Worm (Caenorhabditis elegans) whole organism, L4 larva: ENCODE data around the gene idpp-5.

Source experiments
- D1046.2 ChIP-seq: fragments of 200-800 bp; sonication (Bioruptor generic); IDR thresholded peaks from 2 replicates; pipeline ENCODE4 v1.3.6; 2022; ENCODE audit warnings: missing genetic modification characterization, missing compliant biosample characterization
- F26F4.8 ChIP-seq: fragments of 200-800 bp; sonication (Bioruptor generic); conservative IDR thresholded peaks from 2 replicates; pipeline ENCODE4 v1.3.6; 2022; ENCODE audit warnings: missing genetic modification characterization, missing compliant biosample characterization
- F44E2.7 ChIP-seq: fragments of 200-800 bp; sonication (Bioruptor generic); IDR thresholded peaks from 2 replicates; pipeline ENCODE4 v2.1.2; 2022; ENCODE audit warnings: missing genetic modification characterization, missing compliant biosample characterization
- Y105C5A.15 ChIP-seq: fragments of 200-800 bp; sonication (Bioruptor generic); IDR thresholded peaks from 2 replicates; pipeline ENCODE4 v1.3.6; 2022; ENCODE audit warnings: missing genetic modification characterization, missing compliant biosample characterization
- Y75B8A.6 ChIP-seq: fragments of 200-800 bp; sonication (Bioruptor generic); IDR thresholded peaks from 2 replicates; pipeline ENCODE4 v1.3.6; 2022; ENCODE audit warnings: missing genetic modification reagents, missing genetic modification characterization, missing compliant biosample characterization
- ZK337.2 ChIP-seq: fragments of 200-800 bp; sonication (Bioruptor generic); IDR thresholded peaks from 2 replicates; pipeline ENCODE4 v1.3.6; 2022; ENCODE audit warnings: missing genetic modification reagents, missing genetic modification characterization, missing compliant biosample characterization
- aha-1 ChIP-seq: fragments of 150-350 bp; peaks from one replicate; lab custom pipeline; 2014; ENCODE audit warnings: missing biosample characterization, missing genetic modification characterization
- aly-2 ChIP-seq: sonication (generic microtip); optimal IDR thresholded peaks from 2 replicates; lab custom pipeline; 2018; ENCODE audit warnings: missing biosample characterization, missing genetic modification characterization
- arid-1 ChIP-seq: fragments of 200-800 bp; sonication (Bioruptor generic); conservative IDR thresholded peaks from 2 replicates; pipeline ENCODE4 v1.3.6; 2022; ENCODE audit warnings: missing genetic modification reagents, missing genetic modification characterization, missing compliant biosample characterization
- ceh-44 ChIP-seq: fragments of 200-800 bp; sonication (Bioruptor generic); IDR thresholded peaks from 2 replicates; pipeline ENCODE4 v1.3.6; 2022; ENCODE audit warnings: missing genetic modification reagents, missing genetic modification characterization, missing compliant biosample characterization
- ceh-62 ChIP-seq: sonication (generic microtip); optimal IDR thresholded peaks from 2 replicates; lab custom pipeline; 2017; ENCODE audit warnings: missing biosample characterization, missing genetic modification characterization
- ctbp-1 ChIP-seq: fragments of 200-800 bp; sonication (Bioruptor generic); IDR thresholded peaks from 2 replicates; pipeline ENCODE4 v1.3.6; 2022; ENCODE audit warnings: missing genetic modification reagents, missing genetic modification characterization, missing compliant biosample characterization
- daf-12 ChIP-seq: fragments of 150-350 bp; optimal IDR thresholded peaks from 2 replicates; lab custom pipeline; 2014; ENCODE audit warnings: missing biosample characterization, missing genetic modification reagents, missing genetic modification characterization
- dmd-6 ChIP-seq: fragments of 200-800 bp; sonication (Bioruptor generic); IDR thresholded peaks from 2 replicates; pipeline ENCODE4 v1.3.6; 2022; ENCODE audit warnings: missing genetic modification reagents, missing genetic modification characterization, missing compliant biosample characterization
- dve-1 ChIP-seq: sonication (generic microtip); optimal IDR thresholded peaks from 2 replicates; lab custom pipeline; 2017; ENCODE audit warnings: antibody characterized with exemption, mild to moderate bottlenecking, missing genetic modification characterization, missing compliant biosample characterization; ENCODE audit not compliant: insufficient read depth
- egl-43 ChIP-seq: fragments of 200-800 bp; sonication (Bioruptor generic); IDR thresholded peaks from 2 replicates; pipeline ENCODE4 v1.3.6; 2022; ENCODE audit warnings: missing genetic modification reagents, missing genetic modification characterization, missing compliant biosample characterization
- fkh-10 ChIP-seq: fragments of 150-350 bp; optimal IDR thresholded peaks from 2 replicates; lab custom pipeline; 2014; ENCODE audit warnings: missing biosample characterization, missing genetic modification reagents, missing genetic modification characterization
- gei-8 ChIP-seq: fragments of 200-800 bp; sonication (Bioruptor generic); optimal IDR thresholded peaks from 2 replicates; lab custom pipeline; 2018; ENCODE audit warnings: mild to moderate bottlenecking, missing genetic modification characterization, missing compliant biosample characterization
- hmg-1.1 ChIP-seq: fragments of 200-800 bp; sonication (Bioruptor generic); IDR thresholded peaks from 2 replicates; pipeline ENCODE4 v1.3.6; 2022; ENCODE audit warnings: missing genetic modification reagents, missing genetic modification characterization, missing compliant biosample characterization
- lim-7 ChIP-seq: fragments of 200-800 bp; sonication (Bioruptor generic); IDR thresholded peaks from 2 replicates; pipeline ENCODE4 v1.3.6; 2022; ENCODE audit warnings: missing genetic modification characterization, missing compliant biosample characterization
- lin-1 ChIP-seq: fragments of 200-800 bp; sonication (Bioruptor generic); IDR thresholded peaks from 2 replicates; pipeline ENCODE4 v1.3.6; 2022; ENCODE audit warnings: missing genetic modification reagents, missing genetic modification characterization, missing compliant biosample characterization
- lin-13 ChIP-seq: fragments of 150-350 bp; optimal IDR thresholded peaks from 2 replicates; lab custom pipeline; 2014; ENCODE audit warnings: missing biosample characterization, missing genetic modification reagents, missing genetic modification characterization
- lsy-2 ChIP-seq, 2 experiments: fragments of 150-350 bp in 1 of 2; sonication (generic microtip) in 1 of 2; optimal IDR thresholded peaks; 2 replicates each; lab custom pipeline; 2014 to 2017; ENCODE audit warnings: missing biosample characterization in 2 of 2, missing genetic modification characterization in 2 of 2
- mdl-1 ChIP-seq, 2 experiments: fragments of 150-350 bp in 1 of 2; sonication (generic microtip) in 1 of 2; optimal IDR thresholded peaks; 2 replicates each; lab custom pipeline; 2014 to 2017; ENCODE audit warnings: missing biosample characterization in 2 of 2, missing genetic modification characterization in 2 of 2
- mdt-29 ChIP-seq: fragments of 200-800 bp; sonication (Bioruptor generic); IDR thresholded peaks from 2 replicates; pipeline ENCODE4 v1.3.6; 2022; ENCODE audit warnings: missing genetic modification reagents, missing genetic modification characterization, missing compliant biosample characterization
- mep-1 ChIP-seq: fragments of 150-350 bp; sonication (generic microtip); optimal IDR thresholded peaks from 3 replicates; lab custom pipeline; 2014; ENCODE audit warnings: missing biosample characterization, missing genetic modification characterization
- mxl-2 ChIP-seq: fragments of 200-800 bp; sonication (Bioruptor generic); conservative IDR thresholded peaks from 2 replicates; pipeline ENCODE4 v1.3.6; 2022; ENCODE audit warnings: missing genetic modification reagents, missing genetic modification characterization, missing compliant biosample characterization
- nhr-111 ChIP-seq: fragments of 200-800 bp; sonication (Bioruptor generic); optimal IDR thresholded peaks from 2 replicates; lab custom pipeline; 2018; ENCODE audit warnings: mild to moderate bottlenecking, missing genetic modification characterization, missing compliant biosample characterization
- nhr-28 ChIP-seq: fragments of 150-350 bp; optimal IDR thresholded peaks from 2 replicates; lab custom pipeline; 2014; ENCODE audit warnings: missing biosample characterization, missing genetic modification characterization
- nhr-41 ChIP-seq: fragments of 200-800 bp; sonication (Bioruptor generic); IDR thresholded peaks from 2 replicates; pipeline ENCODE4 v1.3.6; 2022; ENCODE audit warnings: missing genetic modification reagents, missing genetic modification characterization, missing compliant biosample characterization
- nhr-6 ChIP-seq: fragments of 150-350 bp; optimal IDR thresholded peaks from 2 replicates; lab custom pipeline; 2014; ENCODE audit warnings: missing biosample characterization, missing genetic modification characterization
- nhr-76 ChIP-seq: fragments of 150-350 bp; optimal IDR thresholded peaks from 2 replicates; lab custom pipeline; 2014; ENCODE audit warnings: missing biosample characterization, missing genetic modification characterization
- pha-4 ChIP-seq, 2 experiments: fragments of 150-350 bp in 1 of 2; fragments of 200-800 bp in 1 of 2; sonication (Bioruptor generic) in 1 of 2; IDR thresholded peaks in 1 of 2; optimal IDR thresholded peaks in 1 of 2; 2 replicates each; pipeline versions ENCODE4 v1.3.6 to Lab custom; 2014 to 2022; ENCODE audit warnings: missing genetic modification characterization in 2 of 2, missing genetic modification reagents in 2 of 2, missing biosample characterization in 1 of 2, missing compliant biosample characterization in 1 of 2
- rbr-2 ChIP-seq: sonication (generic microtip); optimal IDR thresholded peaks from 2 replicates; lab custom pipeline; 2016; ENCODE audit warnings: missing genotype, missing genetic modification characterization, missing compliant biosample characterization
- set-16 ChIP-seq: fragments of 200-800 bp; sonication (Bioruptor generic); IDR thresholded peaks from 2 replicates; pipeline ENCODE4 v1.3.6; 2022; ENCODE audit warnings: missing genetic modification reagents, missing genetic modification characterization, missing compliant biosample characterization
- snpc-1.2 ChIP-seq: fragments of 200-800 bp; sonication (Bioruptor generic); IDR thresholded peaks from 2 replicates; pipeline ENCODE4 v1.3.6; 2022; ENCODE audit warnings: missing genetic modification reagents, missing genetic modification characterization, missing compliant biosample characterization
- snpc-4 ChIP-seq: fragments of 150-350 bp; optimal IDR thresholded peaks from 2 replicates; lab custom pipeline; 2014; ENCODE audit warnings: missing biosample characterization, missing genetic modification characterization
- spr-1 ChIP-seq: sonication (generic microtip); optimal IDR thresholded peaks from 2 replicates; lab custom pipeline; 2016; ENCODE audit warnings: mild to moderate bottlenecking, missing genetic modification characterization, missing compliant biosample characterization
- tag-97 ChIP-seq: fragments of 200-800 bp; sonication (Bioruptor generic); IDR thresholded peaks from 2 replicates; pipeline ENCODE4 v1.3.6; 2022; ENCODE audit warnings: missing genetic modification characterization, missing compliant biosample characterization
- unc-62 ChIP-seq, 3 experiments: fragments of 150-350 bp in 1 of 3; sonication (generic microtip); optimal IDR thresholded peaks in 2 of 3; peaks in 1 of 3; 1 replicate in 1 of 3; 2 replicates in 2 of 3; lab custom pipeline; 2014 to 2017; ENCODE audit warnings: missing biosample characterization in 3 of 3, missing genetic modification characterization in 3 of 3, missing genetic modification reagents in 3 of 3, missing genotype in 1 of 3
- vab-7 ChIP-seq: fragments of 200-800 bp; sonication (Bioruptor generic); IDR thresholded peaks from 2 replicates; pipeline ENCODE4 v1.3.6; 2022; ENCODE audit warnings: missing genetic modification reagents, missing genetic modification characterization, missing compliant biosample characterization
- zfp-3 ChIP-seq: fragments of 200-800 bp; sonication (Bioruptor generic); conservative IDR thresholded peaks from 2 replicates; pipeline ENCODE4 v1.3.6; 2022; ENCODE audit warnings: missing genetic modification reagents, missing genetic modification characterization, missing compliant biosample characterization
- zip-11 ChIP-seq: fragments of 200-800 bp; sonication (Bioruptor generic); IDR thresholded peaks from 2 replicates; pipeline ENCODE4 v1.3.6; 2022; ENCODE audit warnings: missing genetic modification characterization, missing compliant biosample characterization
- zip-2 ChIP-seq: fragments of 150-350 bp; optimal IDR thresholded peaks from 2 replicates; lab custom pipeline; 2014; ENCODE audit warnings: missing biosample characterization, missing genetic modification characterization
- ztf-7 ChIP-seq: fragments of 150-350 bp; optimal IDR thresholded peaks from 2 replicates; lab custom pipeline; 2014; ENCODE audit warnings: missing biosample characterization, missing genetic modification characterization

The idpp-5 gene

ce11 chrX:3814827-3815226 lies 22.2 kb upstream of the idpp-5 start (continued):
- no peak for TF ChIP-seq F44E2.7 (GFP tag; lab: Robert Waterston, UW)
- no peak for TF ChIP-seq set-16 (GFP tag; lab: Robert Waterston, UW)
- no peak for TF ChIP-seq tag-97
- TF ChIP-seq Y105C5A.15 (GFP tag; lab: Robert Waterston, UW) = no peak
- no peak for TF ChIP-seq unc-62 (GFP tag; optimal IDR thresholded peaks at IDR 0.05 in 1 of 2; lab: Kevin White, UChicago)
- TF ChIP-seq unc-62 (tag; optimal IDR thresholded peaks at IDR 0.05; lab: Kevin White, UChicago) = no peak
- no peak for TF ChIP-seq nhr-76 (tag; lab: Kevin White, UChicago)
- no peak for TF ChIP-seq aha-1 (tag; lab: Kevin White, UChicago)
- TF ChIP-seq ztf-7 (tag; lab: Kevin White, UChicago) = no peak
- TF ChIP-seq fkh-10 = no peak
- TF ChIP-seq nhr-28 (tag; lab: Kevin White, UChicago) = peak; percentile 30
- no peak for TF ChIP-seq daf-12 (tag; lab: Kevin White, UChicago)
- TF ChIP-seq nhr-111 (GFP tag; lab: Kevin White, UChicago) = no peak
- TF ChIP-seq snpc-4 (tag; lab: Kevin White, UChicago) = no peak
- no peak for TF ChIP-seq zip-11
- TF ChIP-seq arid-1 (GFP tag; lab: Robert Waterston, UW) = no peak
- TF ChIP-seq dve-1 (tag; lab: Kevin White, UChicago) = peak; percentile 34
- TF ChIP-seq, all 104 proteins: peak for 7

ce11 chrX:3807166-3807565 lies 14.6 kb upstream of the idpp-5 start, which contains the start of gene F35A5.1:
Gene F35A5.1 (plus strand): TSS chrX:3807466.
- TF ChIP-seq spr-1 (no peak), lin-13 (GFP tag; lab: Kevin White, UChicago) (no peak), gei-8 (no peak), mdt-29 (GFP tag; lab: Robert Waterston, UW) (no peak), mep-1 (tag; lab: Kevin White, UChicago) (no peak), F26F4.8 (GFP tag; lab: Robert Waterston, UW) (no peak), aly-2 (tag; lab: Kevin White, UChicago) (no peak), pha-4 (GFP tag; IDR thresholded peaks at IDR 0.05; lab: Robert Waterston, UW) (no peak), pha-4 (tag; optimal IDR thresholded peaks at IDR 0.05; lab: Kevin White, UChicago) (no peak), set-16 (GFP tag; lab: Robert Waterston, UW) (no peak), vab-7 (GFP tag; lab: Robert Waterston, UW) (no peak), zip-2 (no peak), nhr-6 (tag; lab: Kevin White, UChicago) (no peak), fkh-10 (no peak), nhr-41 (GFP tag; lab: Robert Waterston, UW) (no peak), mxl-2 (GFP tag; lab: Robert Waterston, UW) (no peak), Y75B8A.6 (GFP tag; lab: Robert Waterston, UW) (no peak)
- TF ChIP-seq, all 104 proteins: peak for 0

ce11 chrX:3804837-3805236 lies 12.2 kb upstream of the idpp-5 start, which contains the start of gene F35A5.2:
Gene F35A5.2 (plus strand): TSS chrX:3805137.
- no peak for TF ChIP-seq spr-1
- TF ChIP-seq dmd-6 (GFP tag; lab: Robert Waterston, UW) = no peak
- TF ChIP-seq unc-62 (GFP tag; optimal IDR thresholded peaks at IDR 0.05 in 1 of 2; lab: Kevin White, UChicago) = peak in 1 of 2 experiments; percentile 56
- TF ChIP-seq unc-62 (tag; optimal IDR thresholded peaks at IDR 0.05; lab: Kevin White, UChicago) = no peak
- no peak for TF ChIP-seq D1046.2
- TF ChIP-seq arid-1 (GFP tag; lab: Robert Waterston, UW) = no peak
- TF ChIP-seq, all 104 proteins: peak for 1

ce11 chrX:3803314-3803713 lies 10.7 kb upstream of the idpp-5 start, which contains the start of gene F35A5.8:
Gene F35A5.8 (minus strand): TSS chrX:3803464.
- TF ChIP-seq mdl-1 (tag; optimal IDR thresholded peaks at IDR 0.05; lab: Kevin White, UChicago) (peak in 1 of 2 experiments; percentile 48), lsy-2 (tag; optimal IDR thresholded peaks at IDR 0.05; lab: Kevin White, UChicago) (peak in 1 of 2 experiments; percentile 28), mdt-29 (GFP tag; lab: Robert Waterston, UW) (no peak), nhr-76 (tag; lab: Kevin White, UChicago) (no peak), rbr-2 (tag; lab: Kevin White, UChicago) (peak; percentile 76), ceh-44 (no peak), mxl-2 (GFP tag; lab: Robert Waterston, UW) (no peak), ctbp-1 (GFP tag; lab: Robert Waterston, UW) (peak; percentile 79), hmg-1.1 (peak; percentile 65), lim-7 (GFP tag; lab: Robert Waterston, UW) (no peak), ZK337.2 (GFP tag; lab: Robert Waterston, UW) (no peak), snpc-1.2 (GFP tag; lab: Robert Waterston, UW) (no peak), zfp-3 (GFP tag; lab: Robert Waterston, UW) (no peak), mep-1 (tag; lab: Kevin White, UChicago) (peak; percentile 86), egl-43 (no peak), lin-1 (GFP tag; lab: Robert Waterston, UW) (no peak), gei-8 (no peak), ceh-62 (no peak)
